Worm (Caenorhabditis elegans): ENCODE measurements around the gene ist-1.

ist-1 gene

DNA sequence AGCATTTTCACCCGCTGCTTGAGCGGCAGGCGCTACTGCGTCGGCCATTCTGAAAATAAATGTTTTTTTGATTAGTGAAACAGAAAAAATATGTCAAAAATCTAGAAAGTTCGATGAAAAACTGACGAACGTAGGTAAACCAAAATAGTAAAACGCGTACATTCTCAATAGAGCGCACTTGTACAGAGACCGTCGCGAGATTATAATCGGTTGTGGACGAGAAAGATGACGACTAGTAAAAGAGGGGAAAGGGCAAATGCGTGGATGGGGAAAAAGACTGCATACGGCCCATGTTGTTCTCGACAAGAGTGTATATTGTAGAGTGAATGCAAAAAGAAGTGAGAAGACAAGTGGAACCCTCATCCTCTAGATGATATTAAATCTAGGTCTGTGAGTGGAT is 26.2 kb upstream of the ist-1 start, which contains the start of gene C36B7.6:
Gene C36B7.6 (minus strand): TSS at position 49 of the 400 bp plus-strand sequence.
- TF ChIP-seq nhr-80 (tag; optimal IDR thresholded peaks at IDR 0.05) (peak; percentile 58), mes-4 (tag; optimal IDR thresholded peaks at IDR 0.05) (no peak), C06A6.2 (GFP tag; conservative IDR thresholded peaks at IDR 0.05) (no peak), Y53G8AR.9 (GFP tag; conservative IDR thresholded peaks at IDR 0.05) (no peak), D2030.7 (GFP tag; IDR thresholded peaks at IDR 0.05) (no peak), Y95B8A.8 (GFP tag; IDR thresholded peaks at IDR 0.05) (no peak), attf-5 (GFP tag; optimal IDR thresholded peaks at IDR 0.05) (peak; percentile 27), lsy-27 (tag; optimal IDR thresholded peaks at IDR 0.05; ENCODE audit: borderline replicate concordance, insufficient read depth) (no peak), ceh-79 (tag; optimal IDR thresholded peaks at IDR 0.05) (no peak), ceh-40 (GFP tag; IDR thresholded peaks at IDR 0.05) (no peak), dox-1 (GFP tag; IDR thresholded peaks at IDR 0.05) (no peak)

DNA sequence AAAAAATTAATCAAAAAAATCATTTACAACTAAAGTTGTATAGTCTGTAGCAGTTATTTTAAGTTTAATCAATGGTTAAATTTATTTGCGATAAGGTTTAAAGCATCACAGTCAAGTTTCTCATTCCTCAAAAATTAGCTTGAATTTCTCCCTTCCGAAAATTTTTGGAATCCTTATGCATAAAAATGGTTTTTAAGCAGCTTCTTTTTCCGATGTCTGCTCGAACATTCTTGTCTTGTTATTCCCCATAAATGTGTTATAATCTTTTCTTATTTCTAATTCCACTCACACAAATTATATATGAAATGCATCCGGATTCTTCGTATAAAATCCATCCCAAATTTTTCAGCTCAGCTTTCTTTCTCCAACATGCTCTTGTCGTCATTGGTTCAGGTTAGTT is 25.0 kb upstream of the ist-1 start, which contains the start of gene C36B7.3:
Gene C36B7.3 (plus strand): TSS at position 301 of the 400 bp plus-strand sequence.
- no peak for TF ChIP-seq pbrm-1 (GFP tag; IDR thresholded peaks at IDR 0.05)
- no peak for TF ChIP-seq rpc-1 (optimal IDR thresholded peaks at IDR 0.05)
- no peak for TF ChIP-seq rpc-1 (tag; optimal IDR thresholded peaks at IDR 0.05)
- TF ChIP-seq ZK185.1 (tag; optimal IDR thresholded peaks at IDR 0.05; ENCODE audit: poor library complexity, severe bottlenecking) = no peak
- no peak for TF ChIP-seq sptf-2 (GFP tag; optimal IDR thresholded peaks at IDR 0.05)
- TF ChIP-seq hrde-1 (tag; optimal IDR thresholded peaks at IDR 0.05; ENCODE audit: borderline replicate concordance) = no peak
- TF ChIP-seq zim-3 (tag; optimal IDR thresholded peaks at IDR 0.05) = no peak
- TF ChIP-seq die-1 (tag; optimal IDR thresholded peaks at IDR 0.05) = no peak
- TF ChIP-seq tlf-1 (GFP tag; optimal IDR thresholded peaks at IDR 0.05) = no peak
- no peak for TF ChIP-seq ets-4 (GFP tag; optimal IDR thresholded peaks at IDR 0.05)
- TF ChIP-seq chd-7 (tag; optimal IDR thresholded peaks at IDR 0.05) = no peak
- TF ChIP-seq nhr-120 (GFP tag; IDR thresholded peaks at IDR 0.05) = no peak
- TF ChIP-seq akir-1 (GFP tag; optimal IDR thresholded peaks at IDR 0.05) = no peak
- TF ChIP-seq egrh-3 (GFP tag; IDR thresholded peaks at IDR 0.05) = no peak
- TF ChIP-seq snpc-3.4 (tag; optimal IDR thresholded peaks at IDR 0.05) = no peak
- no peak for TF ChIP-seq fkh-3 (tag; optimal IDR thresholded peaks at IDR 0.05)
- TF ChIP-seq let-607 (tag; optimal IDR thresholded peaks at IDR 0.05) = no peak

DNA sequence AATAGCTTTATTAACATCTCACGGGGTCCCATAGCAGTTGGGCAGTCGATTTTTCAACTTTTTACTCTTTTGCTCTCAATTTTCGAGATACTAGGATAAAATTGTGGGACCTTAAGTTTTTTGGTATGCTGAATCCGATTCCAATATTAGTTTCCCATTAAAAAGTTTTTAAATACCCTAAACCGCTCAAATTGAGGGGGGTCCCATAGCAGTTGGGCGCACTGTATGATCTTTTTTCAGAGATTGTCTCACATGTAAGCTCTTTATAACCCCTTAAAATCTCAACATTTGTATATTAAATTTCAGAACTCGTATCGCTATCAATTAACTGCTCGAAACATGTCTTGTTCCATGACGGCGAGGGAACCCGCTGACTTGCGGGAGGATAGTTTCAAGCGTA is 20.3 kb upstream of the ist-1 start, which contains the start of gene C36B7.2:
Gene C36B7.2 (plus strand): TSS at position 301 of the 400 bp plus-strand sequence.
- TF ChIP-seq dox-1 (GFP tag; IDR thresholded peaks at IDR 0.05) (no peak), pha-4 (tag; optimal IDR thresholded peaks at IDR 0.05) (no peak), ztf-25 (GFP tag; IDR thresholded peaks at IDR 0.05) (no peak), ztf-26 (tag; optimal IDR thresholded peaks at IDR 0.05) (no peak), Y53F4B.3 (GFP tag; IDR thresholded peaks at IDR 0.05) (no peak), die-1 (tag; optimal IDR thresholded peaks at IDR 0.05) (no peak), bed-1 (GFP tag; IDR thresholded peaks at IDR 0.05) (no peak)

DNA sequence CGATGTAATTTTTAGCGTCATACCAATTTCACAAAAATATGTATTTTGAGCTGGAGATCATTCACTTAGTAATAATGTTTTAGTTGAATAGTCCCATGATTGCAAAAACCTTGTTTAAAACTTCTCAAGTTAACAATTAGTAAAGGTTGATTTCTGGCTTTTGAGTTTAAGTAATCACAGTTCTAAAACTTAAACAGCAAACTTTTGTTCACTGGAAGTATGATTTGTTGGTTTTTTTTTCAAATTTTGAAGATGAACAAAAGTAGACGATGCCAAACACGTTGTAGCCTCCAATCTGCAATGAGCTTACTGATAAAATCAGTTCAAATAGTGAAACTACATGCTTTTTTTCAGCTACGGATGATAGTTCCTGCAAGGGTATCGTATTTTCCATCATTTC is 13.9 kb upstream of the ist-1 start, which contains the start of gene C36B7.1:
Gene C36B7.1 (plus strand): TSS at position 301 of the 400 bp plus-strand sequence.
- no peak for TF ChIP-seq attf-6 (GFP tag; IDR thresholded peaks at IDR 0.05)
- TF ChIP-seq D2030.7 (GFP tag; IDR thresholded peaks at IDR 0.05) = no peak
- TF ChIP-seq lag-1 (GFP tag; IDR thresholded peaks at IDR 0.05) = no peak

Measured in whole organism, young adult.